Fruit fly (Drosophila melanogaster) whole organism, prepupa: ENCODE results near the gene CG15390.

ENCODE experiments used
- Blimp-1 ChIP-seq: fragments of 200-800 bp; sonication (Bioruptor generic); optimal IDR thresholded peaks from 3 replicates; lab custom pipeline; 2017; ENCODE audit warnings: missing biosample characterization, missing genetic modification characterization, mild to moderate bottlenecking, moderate library complexity, missing genetic modification reagents
- CG11294 ChIP-seq: fragments of 200-800 bp; sonication (Bioruptor generic); IDR thresholded peaks from 2 replicates; pipeline ENCODE4 v1.3.6; 2022; ENCODE audit warnings: missing biosample characterization, missing genetic modification characterization
- CG11762 ChIP-seq: fragments of 200-800 bp; sonication (Bioruptor generic); optimal IDR thresholded peaks from 3 replicates; lab custom pipeline; 2016; ENCODE audit warnings: missing biosample characterization, missing genetic modification characterization; ENCODE audit not compliant: insufficient read depth
- CG11902 ChIP-seq: fragments of 200-800 bp; sonication (Bioruptor generic); optimal IDR thresholded peaks from 3 replicates; lab custom pipeline; 2016; ENCODE audit warnings: missing biosample characterization, missing genetic modification characterization
- CG15336 ChIP-seq: fragments of 200-800 bp; sonication (Bioruptor generic); IDR thresholded peaks from 2 replicates; pipeline ENCODE4 v1.3.6; 2022; ENCODE audit warnings: missing biosample characterization, missing genetic modification characterization
- CG1621 ChIP-seq: fragments of 200-800 bp; sonication (Bioruptor generic); optimal IDR thresholded peaks from 3 replicates; lab custom pipeline; 2018; ENCODE audit warnings: missing biosample characterization, mild to moderate bottlenecking, missing genetic modification characterization
- CG16779 ChIP-seq: fragments of 200-800 bp; sonication (Bioruptor generic); optimal IDR thresholded peaks from 3 replicates; lab custom pipeline; 2017; ENCODE audit warnings: missing biosample characterization, mild to moderate bottlenecking, missing genetic modification characterization
- CG3032 ChIP-seq: fragments of 200-800 bp; optimal IDR thresholded peaks from 2 replicates; lab custom pipeline; 2019; ENCODE audit warnings: missing biosample characterization, mild to moderate bottlenecking, missing genetic modification characterization, moderate library complexity
- CG31627 ChIP-seq: fragments of 200-800 bp; sonication (Bioruptor generic); optimal IDR thresholded peaks from 3 replicates; lab custom pipeline; 2016; ENCODE audit warnings: missing biosample characterization, missing genetic modification characterization
- CG32006 ChIP-seq: fragments of 200-800 bp; sonication (Bioruptor generic); optimal IDR thresholded peaks from 3 replicates; lab custom pipeline; 2017; ENCODE audit warnings: missing biosample characterization, mild to moderate bottlenecking, missing genetic modification characterization
- CG34406 ChIP-seq: fragments of 200-800 bp; sonication (Bioruptor generic); optimal IDR thresholded peaks from 3 replicates; lab custom pipeline; 2016; ENCODE audit warnings: missing biosample characterization, missing genetic modification characterization
- CG3919 ChIP-seq: fragments of 200-800 bp; sonication (Bioruptor generic); optimal IDR thresholded peaks from 3 replicates; lab custom pipeline; 2016; ENCODE audit warnings: missing biosample characterization, missing genetic modification characterization
- CG4318 ChIP-seq: fragments of 200-800 bp; sonication (Bioruptor generic); optimal IDR thresholded peaks from 3 replicates; lab custom pipeline; 2017; ENCODE audit warnings: missing biosample characterization, mild to moderate bottlenecking, missing genetic modification characterization
- CG6163 ChIP-seq: fragments of 200-800 bp; sonication (Bioruptor generic); IDR thresholded peaks from 3 replicates; pipeline ENCODE4 v1.3.6; 2022; ENCODE audit warnings: missing biosample characterization, missing genetic modification characterization
- CG6276 ChIP-seq: fragments of 200-800 bp; sonication (Bioruptor generic); optimal IDR thresholded peaks from 2 replicates; lab custom pipeline; 2017; ENCODE audit warnings: missing biosample characterization, mild to moderate bottlenecking, missing genetic modification characterization
- CG6792 ChIP-seq: fragments of 200-800 bp; sonication (Bioruptor generic); optimal IDR thresholded peaks from 3 replicates; lab custom pipeline; 2016; ENCODE audit warnings: missing biosample characterization, missing genetic modification characterization
- CG6808 ChIP-seq: fragments of 200-800 bp; sonication (Bioruptor generic); optimal IDR thresholded peaks from 3 replicates; lab custom pipeline; 2017; ENCODE audit warnings: missing biosample characterization, missing genetic modification characterization, mild to moderate bottlenecking, moderate library complexity, missing genetic modification reagents
- CG6854 ChIP-seq: fragments of 200-800 bp; sonication (Bioruptor generic); optimal IDR thresholded peaks from 2 replicates; lab custom pipeline; 2017; ENCODE audit warnings: missing biosample characterization, mild to moderate bottlenecking, missing genetic modification characterization
- CG8119 ChIP-seq: fragments of 200-800 bp; sonication (Bioruptor generic); IDR thresholded peaks from 3 replicates; pipeline ENCODE4 v1.3.6; 2022; ENCODE audit warnings: missing biosample characterization, missing genetic modification characterization
- CG8319 ChIP-seq: fragments of 200-800 bp; sonication (Bioruptor generic); optimal IDR thresholded peaks from 3 replicates; lab custom pipeline; 2016; ENCODE audit warnings: missing biosample characterization, missing genetic modification characterization
- CG8632 ChIP-seq: fragments of 200-800 bp; sonication (Bioruptor generic); optimal IDR thresholded peaks from 3 replicates; lab custom pipeline; 2016; ENCODE audit warnings: missing biosample characterization, missing genetic modification characterization
- CG9139 ChIP-seq: fragments of 200-800 bp; sonication (Bioruptor generic); optimal IDR thresholded peaks from 3 replicates; lab custom pipeline; 2017; ENCODE audit warnings: missing biosample characterization, mild to moderate bottlenecking, missing genetic modification characterization
- Eip75B ChIP-seq: fragments of 200-800 bp; sonication (Bioruptor generic); optimal IDR thresholded peaks from 3 replicates; lab custom pipeline; 2016; ENCODE audit warnings: missing biosample characterization, missing genetic modification characterization
- Eip78C ChIP-seq: fragments of 200-800 bp; sonication (Bioruptor generic); peaks from one replicate; lab custom pipeline; 2016; ENCODE audit warnings: missing biosample characterization, missing genetic modification characterization
- Eip93F ChIP-seq: fragments of 200-800 bp; sonication (Bioruptor generic); optimal IDR thresholded peaks from 2 replicates; lab custom pipeline; 2016; ENCODE audit warnings: missing biosample characterization, mild to moderate bottlenecking, missing genetic modification characterization
- Ets21C ChIP-seq: fragments of 200-800 bp; sonication (Bioruptor generic); optimal IDR thresholded peaks from 3 replicates; lab custom pipeline; 2016; ENCODE audit warnings: missing biosample characterization, missing genetic modification characterization
- Ets96B ChIP-seq: fragments of 200-800 bp; optimal IDR thresholded peaks from 2 replicates; lab custom pipeline; 2019; ENCODE audit warnings: missing biosample characterization, mild to moderate bottlenecking, missing genetic modification characterization, moderate library complexity
- Gug ChIP-seq: fragments of 200-800 bp; sonication (Bioruptor generic); IDR thresholded peaks from 2 replicates; pipeline ENCODE4 v1.3.6; 2022; ENCODE audit warnings: missing biosample characterization, missing genetic modification characterization
- Hr38 ChIP-seq: sonication (Bioruptor generic); optimal IDR thresholded peaks from 2 replicates; lab custom pipeline; 2016; ENCODE audit warnings: missing biosample characterization, missing genetic modification characterization
- Hr39 ChIP-seq: fragments of 200-800 bp; sonication (Bioruptor generic); optimal IDR thresholded peaks from 2 replicates; lab custom pipeline; 2016; ENCODE audit warnings: missing biosample characterization, missing genetic modification characterization
- Hr4 ChIP-seq: fragments of 200-800 bp; sonication (Bioruptor generic); optimal IDR thresholded peaks from 3 replicates; lab custom pipeline; 2016; ENCODE audit warnings: missing biosample characterization, missing genetic modification characterization
- Lpt ChIP-seq: fragments of 200-800 bp; sonication (Bioruptor generic); optimal IDR thresholded peaks from 3 replicates; lab custom pipeline; 2016; ENCODE audit warnings: missing biosample characterization, missing genetic modification characterization
- Met ChIP-seq: fragments of 200-800 bp; sonication (Bioruptor generic); optimal IDR thresholded peaks from 3 replicates; lab custom pipeline; 2016; ENCODE audit warnings: missing biosample characterization, missing genetic modification characterization
- Smox ChIP-seq: fragments of 200-800 bp; sonication (Bioruptor generic); optimal IDR thresholded peaks from 3 replicates; lab custom pipeline; 2016; ENCODE audit warnings: missing biosample characterization, missing genetic modification characterization
- Sox102F ChIP-seq: fragments of 200-800 bp; sonication (Bioruptor generic); optimal IDR thresholded peaks from 2 replicates; lab custom pipeline; 2016; ENCODE audit warnings: missing biosample characterization, mild to moderate bottlenecking, missing genetic modification characterization
- Sox15 ChIP-seq: fragments of 200-800 bp; sonication (Bioruptor generic); optimal IDR thresholded peaks from 3 replicates; lab custom pipeline; 2016; ENCODE audit warnings: missing biosample characterization, missing genetic modification characterization
- achi ChIP-seq: fragments of 200-800 bp; sonication (Bioruptor generic); optimal IDR thresholded peaks from 3 replicates; lab custom pipeline; 2016; ENCODE audit warnings: missing biosample characterization, missing genetic modification characterization
- dac ChIP-seq: fragments of 200-800 bp; sonication (Bioruptor generic); optimal IDR thresholded peaks from 2 replicates; lab custom pipeline; 2017; ENCODE audit warnings: missing biosample characterization, mild to moderate bottlenecking, missing genetic modification characterization
- dsx ChIP-seq: fragments of 200-800 bp; optimal IDR thresholded peaks from 3 replicates; lab custom pipeline; 2019; ENCODE audit warnings: missing biosample characterization, mild to moderate bottlenecking, missing genetic modification characterization, moderate library complexity; ENCODE audit not compliant: poor library complexity, severe bottlenecking
- eg ChIP-seq: fragments of 200-800 bp; sonication (Bioruptor generic); IDR thresholded peaks from 3 replicates; pipeline ENCODE4 v1.3.6; 2022; ENCODE audit warnings: missing biosample characterization, missing genetic modification characterization
- esn ChIP-seq: fragments of 200-800 bp; sonication (Bioruptor generic); optimal IDR thresholded peaks from 2 replicates; lab custom pipeline; 2016; ENCODE audit warnings: missing biosample characterization, mild to moderate bottlenecking, missing genetic modification characterization, moderate library complexity
- fd59A ChIP-seq: fragments of 200-800 bp; sonication (Bioruptor generic); optimal IDR thresholded peaks from 2 replicates; lab custom pipeline; 2017; ENCODE audit warnings: missing biosample characterization, mild to moderate bottlenecking, missing genetic modification characterization, missing genetic modification reagents
- fd85E ChIP-seq: fragments of 200-800 bp; sonication (Bioruptor generic); optimal IDR thresholded peaks from 3 replicates; lab custom pipeline; 2016; ENCODE audit warnings: missing biosample characterization, missing genetic modification characterization
- net ChIP-seq: fragments of 200-800 bp; sonication (Bioruptor generic); optimal IDR thresholded peaks from 3 replicates; lab custom pipeline; 2016; ENCODE audit warnings: missing biosample characterization, missing genetic modification characterization
- pdm3 ChIP-seq: fragments of 200-800 bp; sonication (Bioruptor generic); optimal IDR thresholded peaks from 3 replicates; lab custom pipeline; 2016; ENCODE audit warnings: missing biosample characterization, missing genetic modification characterization
- spab ChIP-seq: fragments of 200-800 bp; sonication (Bioruptor generic); optimal IDR thresholded peaks from 2 replicates; lab custom pipeline; 2017; ENCODE audit warnings: missing biosample characterization, mild to moderate bottlenecking, missing genetic modification characterization, missing genetic modification reagents
- ss ChIP-seq, 2 experiments: fragments of 200-800 bp; sonication (Bioruptor generic); optimal IDR thresholded peaks; 2 replicates in 1 of 2; 3 replicates in 1 of 2; lab custom pipeline; 2017 to 2018; ENCODE audit warnings: mild to moderate bottlenecking in 2 of 2, missing biosample characterization in 2 of 2, missing genetic modification characterization in 2 of 2, moderate library complexity in 1 of 2
- vri ChIP-seq: fragments of 200-800 bp; sonication (Bioruptor generic); optimal IDR thresholded peaks from 3 replicates; lab custom pipeline; 2016; ENCODE audit warnings: missing biosample characterization, mild to moderate bottlenecking, missing genetic modification characterization

The CG15390 gene

DNA sequence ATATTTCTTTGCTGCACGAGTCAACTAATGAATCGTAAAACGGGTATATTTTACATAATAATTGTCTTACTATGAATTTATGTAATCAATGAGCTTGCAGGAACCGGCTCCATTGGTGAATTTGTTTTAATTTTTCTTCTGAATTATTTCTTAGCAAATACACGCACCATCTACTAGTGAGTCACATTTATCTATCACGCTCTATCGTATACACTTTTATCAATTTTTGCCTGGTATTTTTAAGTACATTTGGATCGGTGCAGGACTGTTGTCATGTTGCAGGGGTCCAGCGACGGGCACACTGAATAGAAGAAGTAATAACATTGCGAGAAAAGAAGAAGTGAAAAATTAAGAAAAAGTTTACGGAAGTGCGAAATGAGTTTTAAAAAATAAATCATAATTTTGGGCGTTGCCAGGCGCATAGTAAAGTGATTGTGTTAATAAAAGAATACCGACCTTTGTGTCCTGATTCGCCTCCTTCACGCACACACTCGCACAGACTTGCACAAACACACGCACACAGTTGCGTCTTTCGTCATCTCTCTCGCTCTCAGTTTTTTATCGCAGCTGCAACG lies 9.3 kb upstream of the CG15390 start, which contains the start of the genes Rab5 and Axud1 (continued):
- TF ChIP-seq CG6854 (GFP tag; lab: Kevin White, UChicago) (peak; percentile 52), Hr38 (no peak), CG31627 (GFP tag; lab: Kevin White, UChicago) (no peak), CG3919 (peak; percentile 6), Ets21C (GFP tag; lab: Kevin White, UChicago) (no peak), spab (GFP tag; lab: Kevin White, UChicago) (no peak), CG8632 (GFP tag; lab: Kevin White, UChicago) (no peak), Hr4 (GFP tag; lab: Kevin White, UChicago) (no peak), Met (no peak)
- TF ChIP-seq, all 60 proteins: peak for 14

DNA sequence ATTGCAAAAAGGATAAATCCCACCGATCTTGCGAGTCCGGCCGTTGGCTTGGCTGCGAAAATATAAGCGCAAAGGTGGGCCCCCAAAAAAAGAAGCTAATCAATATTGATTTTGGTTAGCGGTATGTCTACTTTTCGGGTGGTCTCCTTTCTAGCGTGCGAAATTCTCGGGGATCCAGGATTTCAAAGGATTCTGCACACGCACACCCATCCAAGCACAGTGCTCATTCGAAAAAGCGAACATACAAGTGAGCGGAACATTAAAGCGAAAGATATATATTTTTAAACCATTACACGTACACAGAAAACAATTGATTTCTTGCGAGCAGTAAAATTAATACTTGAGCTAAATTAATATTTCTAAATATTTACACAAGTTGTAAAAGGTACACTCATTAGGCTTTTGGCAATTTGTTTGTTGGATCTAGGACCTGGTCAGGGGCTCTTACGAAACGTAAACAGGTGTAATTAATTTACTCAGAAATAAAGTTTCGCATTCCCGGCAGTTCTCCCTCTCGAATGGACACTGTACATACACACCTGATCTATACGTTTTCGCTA lies 8.8 kb upstream of the CG15390 start:
- TF ChIP-seq Eip93F (GFP tag; lab: Kevin White, UChicago), result no peak
- TF ChIP-seq esn, result peak; percentile 20
- TF ChIP-seq Smox, result peak; percentile 22
- TF ChIP-seq dac (GFP tag; lab: Kevin White, UChicago), result no peak
- TF ChIP-seq CG9139 (GFP tag; lab: Kevin White, UChicago), result no peak
- peak; percentile 34 for TF ChIP-seq CG31627 (GFP tag; lab: Kevin White, UChicago)
- TF ChIP-seq pdm3 (GFP tag; lab: Kevin White, UChicago), result peak; percentile 39
- no peak for TF ChIP-seq Sox102F
- TF ChIP-seq eg (GFP tag; lab: Robert Waterston, UW), result peak; percentile 35; the same call in 1 of the 3 replicates
- no peak for TF ChIP-seq CG8319 (GFP tag; lab: Kevin White, UChicago)
- TF ChIP-seq Lpt, result no peak
- peak; percentile 16 for TF ChIP-seq CG6808 (GFP tag; lab: Kevin White, UChicago)
- TF ChIP-seq CG6792, result peak; percentile 25
- peak; percentile 16 for TF ChIP-seq CG11762
- peak; percentile 20 for TF ChIP-seq Hr39 (GFP tag; lab: Kevin White, UChicago)
- TF ChIP-seq fd59A, result no peak
- TF ChIP-seq CG6854 (GFP tag; lab: Kevin White, UChicago), result no peak
- no peak for TF ChIP-seq Sox15 (GFP tag; lab: Kevin White, UChicago)
- peak; percentile 6 for TF ChIP-seq CG3032 (tag; lab: Kevin White, UChicago)
- TF ChIP-seq CG8119, result peak; percentile 30; the same call in 1 of the 3 replicates
- no peak for TF ChIP-seq CG6276 (GFP tag; lab: Kevin White, UChicago)
- no peak for TF ChIP-seq CG1621 (tag; lab: Kevin White, UChicago)
- no peak for TF ChIP-seq CG11294 (GFP tag; lab: Robert Waterston, UW)
- no peak for TF ChIP-seq Gug (GFP tag; lab: Robert Waterston, UW)
- peak; percentile 42 for TF ChIP-seq CG32006 (GFP tag; lab: Kevin White, UChicago)
- TF ChIP-seq CG15336 (GFP tag; lab: Robert Waterston, UW), result peak; percentile 34
- peak; percentile 41 for TF ChIP-seq Ets96B (tag; lab: Kevin White, UChicago)
- TF ChIP-seq CG16779, result no peak
- no peak for TF ChIP-seq dsx
- TF ChIP-seq vri, result no peak
- no peak for TF ChIP-seq CG11902 (GFP tag; lab: Kevin White, UChicago)
- peak; percentile 86 for TF ChIP-seq Eip78C (GFP tag; lab: Kevin White, UChicago)
- peak; percentile 39 for TF ChIP-seq spab (GFP tag; lab: Kevin White, UChicago)
- no peak for TF ChIP-seq CG6163 (GFP tag; lab: Robert Waterston, UW)
- TF ChIP-seq Met, result peak; percentile 50
- no peak for TF ChIP-seq net (GFP tag; lab: Kevin White, UChicago)
- TF ChIP-seq Blimp-1, result no peak
- peak; percentile 54 for TF ChIP-seq CG8632 (GFP tag; lab: Kevin White, UChicago)
- TF ChIP-seq CG4318 (GFP tag; lab: Kevin White, UChicago), result no peak
- no peak for TF ChIP-seq ss (GFP tag; optimal IDR thresholded peaks at IDR 0.05; lab: Kevin White, UChicago)
- TF ChIP-seq achi (GFP tag; lab: Kevin White, UChicago), result peak; percentile 47
- TF ChIP-seq fd85E (GFP tag; lab: Kevin White, UChicago), result no peak
- TF ChIP-seq CG34406 (GFP tag; lab: Kevin White, UChicago), result peak; percentile 5
- TF ChIP-seq Hr38, result no peak
- TF ChIP-seq CG3919, result no peak
- no peak for TF ChIP-seq Eip75B (GFP tag; lab: Kevin White, UChicago)
